Fruit fly (Drosophila melanogaster): Measurements from ENCODE around the gene CG7829.
A peak's percentile ranks its signal among the peaks of the same experiment; 100 is the strongest.

The CG7829 gene

dm6 chr3R:29773833-29774324, 43.7 kb downstream of the CG7829 start (continued):
- TF ChIP-seq Ravus (GFP tag; IDR thresholded peaks at IDR 0.05), result no peak
- peak; percentile 18 for TF ChIP-seq CG3407 (GFP tag; optimal IDR thresholded peaks at IDR 0.05)
- no peak for TF ChIP-seq CG6791 (GFP tag; IDR thresholded peaks at IDR 0.05; ENCODE audit: partially characterized antibody)
- TF ChIP-seq CG12744 (GFP tag; optimal IDR thresholded peaks at IDR 0.05), result peak; percentile 9
- TF ChIP-seq CG12155 (GFP tag; optimal IDR thresholded peaks at IDR 0.05), result peak; percentile 88
- TF ChIP-seq NfI (GFP tag; optimal IDR thresholded peaks at IDR 0.05), result peak; percentile 77
- peak; percentile 27 for TF ChIP-seq trh (GFP tag; optimal IDR thresholded peaks at IDR 0.05)
- TF ChIP-seq CG11085 (GFP tag; IDR thresholded peaks at IDR 0.05), result 0 out of 2 replicates have a peak, but pooled peaks have one; percentile 28
- peak; percentile 77; the same call in 1 of the 2 replicates for TF ChIP-seq sisA (GFP tag; IDR thresholded peaks at IDR 0.05)
- peak; percentile 50 for TF ChIP-seq CG8388 (GFP tag; optimal IDR thresholded peaks at IDR 0.05)
- TF ChIP-seq CG10274 (GFP tag; optimal IDR thresholded peaks at IDR 0.05), result peak; percentile 92
- TF ChIP-seq CG2199 (GFP tag; IDR thresholded peaks at IDR 0.05), result no peak
- peak; percentile 66 for TF ChIP-seq CG10366 (GFP tag; IDR thresholded peaks at IDR 0.05)
- TF ChIP-seq CG10147 (GFP tag; optimal IDR thresholded peaks at IDR 0.05), result peak; percentile 81
- no peak for TF ChIP-seq CG7271 (tag; optimal IDR thresholded peaks at IDR 0.05)
- TF ChIP-seq Nf-YC (tag; optimal IDR thresholded peaks at IDR 0.05), result peak; percentile 51
- no peak for TF ChIP-seq CG32767 (GFP tag; IDR thresholded peaks at IDR 0.05)
- TF ChIP-seq Usf (GFP tag; optimal IDR thresholded peaks at IDR 0.05), result peak; percentile 56
- no peak for TF ChIP-seq CG15514 (GFP tag; optimal IDR thresholded peaks at IDR 0.05)
- TF ChIP-seq fd96Cb (tag; optimal IDR thresholded peaks at IDR 0.05), result peak; percentile 68
- no peak for TF ChIP-seq BEAF-32 (GFP tag; optimal IDR thresholded peaks at IDR 0.05)
- no peak for TF ChIP-seq nau (GFP tag; optimal IDR thresholded peaks at IDR 0.05)
- peak; percentile 34 for TF ChIP-seq E2f2 (GFP tag; IDR thresholded peaks at IDR 0.05)
- TF ChIP-seq sens (GFP tag), result peak; percentile 93
- no peak for TF ChIP-seq Vsx1 (GFP tag; optimal IDR thresholded peaks at IDR 0.05)
- no peak; the same call in 1 of the 2 replicates for TF ChIP-seq CG11247 (GFP tag; IDR thresholded peaks at IDR 0.05)
- no peak for TF ChIP-seq CG2129 (GFP tag; IDR thresholded peaks at IDR 0.05; ENCODE audit: partially characterized antibody)
- no peak for TF ChIP-seq crol (GFP tag; IDR thresholded peaks at IDR 0.05)
- TF ChIP-seq scrt (GFP tag; optimal IDR thresholded peaks at IDR 0.05), result peak; percentile 47
- 0 out of 2 replicates have a peak, but pooled peaks have one; percentile 6 for TF ChIP-seq CG16779 (GFP tag; IDR thresholded peaks at IDR 0.05)
- peak; percentile 70 for TF ChIP-seq CrebB (tag; optimal IDR thresholded peaks at IDR 0.05)
- peak; percentile 40 for TF ChIP-seq Hmx (GFP tag; optimal IDR thresholded peaks at IDR 0.05)
- TF ChIP-seq H15 (GFP tag; IDR thresholded peaks at IDR 0.05), result peak; percentile 61; the same call in 2 of the 3 replicates
- TF ChIP-seq CG6254 (GFP tag; optimal IDR thresholded peaks at IDR 0.05), result peak; percentile 21
- peak; percentile 60; the same call in 1 of the 2 replicates for TF ChIP-seq stc (GFP tag; IDR thresholded peaks at IDR 0.05)
- TF ChIP-seq Spps (tag; optimal IDR thresholded peaks at IDR 0.05), result no peak
- TF ChIP-seq Xrp1 (GFP tag; IDR thresholded peaks at IDR 0.05), result peak; percentile 62
- TF ChIP-seq prd (optimal IDR thresholded peaks at IDR 0.05), result no peak
- peak; percentile 80 for TF ChIP-seq prd (GFP tag; IDR thresholded peaks at IDR 0.05)
- peak; percentile 82 for TF ChIP-seq slbo (GFP tag; IDR thresholded peaks at IDR 0.05)
- no peak for TF ChIP-seq bbx (GFP tag; IDR thresholded peaks at IDR 0.05; ENCODE audit: partially characterized antibody)
- peak; percentile 96 for TF ChIP-seq Med (GFP tag)
- TF ChIP-seq CG7928 (GFP tag; optimal IDR thresholded peaks at IDR 0.05), result peak; percentile 11
- peak; percentile 72 for TF ChIP-seq Ada2b (GFP tag; IDR thresholded peaks at IDR 0.05)
- TF ChIP-seq Lpt (GFP tag; optimal IDR thresholded peaks at IDR 0.05), result no peak
- TF ChIP-seq gro (GFP tag; optimal IDR thresholded peaks at IDR 0.05), result no peak
- TF ChIP-seq HmgZ (tag; optimal IDR thresholded peaks at IDR 0.05), result peak; percentile 87
- TF ChIP-seq CG17361 (GFP tag; IDR thresholded peaks at IDR 0.05), result peak; percentile 80
- TF ChIP-seq zfh1 (GFP tag; IDR thresholded peaks at IDR 0.05), result peak; percentile 68; the same call in 2 of the 3 replicates
- no peak for TF ChIP-seq sc (optimal IDR thresholded peaks at IDR 0.05)
- TF ChIP-seq sc (GFP tag; optimal IDR thresholded peaks at IDR 0.05), result peak; percentile 20

Measured in whole organism, embryonic.